Worm (Caenorhabditis elegans) whole organism, mixed stage, embryonic: Measurements from ENCODE around the gene daf-1.

Source experiments
- blmp-1 ChIP-seq: fragments of 150-350 bp; optimal IDR thresholded peaks from 2 replicates; lab custom pipeline; 2014; ENCODE audit warnings: missing biosample characterization, missing genetic modification characterization
- ceh-43 ChIP-seq: fragments of 200-800 bp; sonication (Bioruptor generic); optimal IDR thresholded peaks from 2 replicates; lab custom pipeline; 2018; ENCODE audit warnings: mild to moderate bottlenecking, missing genetic modification characterization, moderate library complexity, missing compliant biosample characterization
- ceh-83 ChIP-seq: fragments of 200-800 bp; sonication (Bioruptor generic); optimal IDR thresholded peaks from 2 replicates; lab custom pipeline; 2018; ENCODE audit warnings: mild to moderate bottlenecking, missing genetic modification characterization, missing compliant biosample characterization
- ces-1 ChIP-seq: fragments of 150-350 bp; optimal IDR thresholded peaks from 2 replicates; lab custom pipeline; 2014; ENCODE audit warnings: missing biosample characterization, missing genetic modification reagents, missing genetic modification characterization
- cnd-1 ChIP-seq: fragments of 200-800 bp; sonication (Bioruptor generic); optimal IDR thresholded peaks from 2 replicates; lab custom pipeline; 2018; ENCODE audit warnings: mild to moderate bottlenecking, missing genetic modification characterization, missing compliant biosample characterization
- elt-1 ChIP-seq: sonication (generic microtip); optimal IDR thresholded peaks from 2 replicates; lab custom pipeline; 2017; ENCODE audit warnings: missing genetic modification characterization, mild to moderate bottlenecking, missing compliant biosample characterization, antibody characterized with exemption, moderate library complexity, borderline replicate concordance; ENCODE audit not compliant: insufficient read depth
- elt-3 ChIP-seq: fragments of 150-350 bp; optimal IDR thresholded peaks from 2 replicates; lab custom pipeline; 2014; ENCODE audit warnings: missing biosample characterization, missing genetic modification characterization
- flh-1 ChIP-seq: fragments of 200-800 bp; sonication (Bioruptor generic); optimal IDR thresholded peaks from 2 replicates; lab custom pipeline; 2018; ENCODE audit warnings: mild to moderate bottlenecking, missing genetic modification characterization, moderate library complexity, missing compliant biosample characterization
- hlh-1 ChIP-seq: fragments of 150-350 bp; optimal IDR thresholded peaks from 2 replicates; lab custom pipeline; 2014; ENCODE audit warnings: missing biosample characterization, missing genetic modification reagents, missing genetic modification characterization
- lin-32 ChIP-seq: fragments of 200-800 bp; sonication (Bioruptor generic); optimal IDR thresholded peaks from 2 replicates; lab custom pipeline; 2018; ENCODE audit warnings: mild to moderate bottlenecking, missing genetic modification characterization, missing compliant biosample characterization
- lsy-2 ChIP-seq: fragments of 150-350 bp; optimal IDR thresholded peaks from 2 replicates; lab custom pipeline; 2014; ENCODE audit warnings: missing biosample characterization, missing genetic modification characterization
- mab-5 ChIP-seq: fragments of 150-350 bp; optimal IDR thresholded peaks from 2 replicates; lab custom pipeline; 2014; ENCODE audit warnings: missing biosample characterization, missing genetic modification characterization
- mep-1 ChIP-seq: fragments of 150-350 bp; optimal IDR thresholded peaks from 2 replicates; lab custom pipeline; 2017; ENCODE audit warnings: missing biosample characterization, missing genetic modification reagents, missing genetic modification characterization, inconsistent platforms
- mls-2 ChIP-seq: sonication (generic microtip); optimal IDR thresholded peaks from 2 replicates; lab custom pipeline; 2016; ENCODE audit warnings: mild to moderate bottlenecking, missing genetic modification characterization, moderate library complexity, missing compliant biosample characterization
- nhr-12 ChIP-seq: fragments of 150-350 bp; optimal IDR thresholded peaks from 2 replicates; lab custom pipeline; 2014; ENCODE audit warnings: missing biosample characterization, missing genetic modification characterization
- nhr-2 ChIP-seq: fragments of 150-350 bp; optimal IDR thresholded peaks from 2 replicates; lab custom pipeline; 2014; ENCODE audit warnings: missing biosample characterization, missing genetic modification characterization
- nhr-237 ChIP-seq: fragments of 150-350 bp; optimal IDR thresholded peaks from 2 replicates; lab custom pipeline; 2014; ENCODE audit warnings: missing biosample characterization, missing genetic modification characterization
- nhr-28 ChIP-seq: fragments of 150-350 bp; optimal IDR thresholded peaks from 2 replicates; lab custom pipeline; 2014; ENCODE audit warnings: missing biosample characterization, missing genetic modification characterization
- nhr-76 ChIP-seq: sonication (generic microtip); optimal IDR thresholded peaks from 2 replicates; lab custom pipeline; 2017; ENCODE audit warnings: missing biosample characterization, missing genetic modification characterization
- pha-4 ChIP-seq: fragments of 150-350 bp; optimal IDR thresholded peaks from 2 replicates; lab custom pipeline; 2018; ENCODE audit warnings: missing biosample characterization, missing genetic modification reagents, missing genetic modification characterization
- sem-2 ChIP-seq: fragments of 200-800 bp; sonication (Bioruptor generic); optimal IDR thresholded peaks from 2 replicates; lab custom pipeline; 2018; ENCODE audit warnings: mild to moderate bottlenecking, missing genetic modification characterization, missing compliant biosample characterization
- snpc-4 ChIP-seq: fragments of 150-350 bp; optimal IDR thresholded peaks from 2 replicates; lab custom pipeline; 2014; ENCODE audit warnings: missing biosample characterization, missing genetic modification characterization
- sptf-1 ChIP-seq: sonication (generic microtip); optimal IDR thresholded peaks from 2 replicates; lab custom pipeline; 2017; ENCODE audit warnings: mild to moderate bottlenecking, missing genetic modification characterization, moderate library complexity, missing compliant biosample characterization
- tbx-8 ChIP-seq: fragments of 200-800 bp; sonication (Bioruptor generic); optimal IDR thresholded peaks from 2 replicates; lab custom pipeline; 2018; ENCODE audit warnings: mild to moderate bottlenecking, missing genetic modification characterization, moderate library complexity, missing compliant biosample characterization
- unc-39 ChIP-seq: fragments of 150-350 bp; optimal IDR thresholded peaks from 2 replicates; lab custom pipeline; 2014; ENCODE audit warnings: missing biosample characterization, missing genetic modification characterization
- unc-62 ChIP-seq: fragments of 150-350 bp; optimal IDR thresholded peaks from 2 replicates; lab custom pipeline; 2014; ENCODE audit warnings: missing biosample characterization, missing genetic modification reagents, missing genetic modification characterization
- zip-8 ChIP-seq: fragments of 150-350 bp; optimal IDR thresholded peaks from 2 replicates; lab custom pipeline; 2014; ENCODE audit warnings: missing biosample characterization, missing genetic modification characterization
- ztf-11 ChIP-seq: fragments of 150-350 bp; optimal IDR thresholded peaks from 2 replicates; lab custom pipeline; 2014; ENCODE audit warnings: missing biosample characterization, missing genetic modification characterization

daf-1 gene

DNA sequence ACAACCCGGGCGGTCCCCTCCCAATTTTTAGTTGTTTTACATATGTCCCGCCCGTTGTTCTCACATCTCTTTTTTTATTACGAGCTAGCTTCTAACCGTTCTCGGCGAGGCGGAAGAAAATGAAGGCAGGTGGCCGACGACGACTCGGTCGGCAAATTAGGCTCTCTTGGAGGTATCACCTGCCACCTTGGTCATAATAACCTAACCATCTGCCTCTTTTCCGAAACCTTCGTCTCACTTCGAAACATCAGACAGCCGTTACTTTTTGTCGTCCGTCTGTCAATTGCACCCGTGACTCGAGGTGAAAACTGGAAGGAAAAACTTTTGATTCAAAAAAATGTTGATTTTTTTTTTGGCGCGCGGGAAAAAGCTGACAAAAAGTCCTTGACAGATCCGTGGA is 45.3 kb downstream of the daf-1 start:
- TF ChIP-seq nhr-2 (tag; lab: Kevin White, UChicago) (peak; percentile 78), unc-62 (GFP tag; lab: Kevin White, UChicago) (peak; percentile 16), lin-32 (GFP tag; lab: Kevin White, UChicago) (peak; percentile 69), cnd-1 (tag; lab: Kevin White, UChicago) (peak; percentile 38), hlh-1 (tag; lab: Kevin White, UChicago) (peak; percentile 16), ztf-11 (tag; lab: Kevin White, UChicago) (peak; percentile 52), mep-1 (no peak), nhr-237 (no peak)

DNA sequence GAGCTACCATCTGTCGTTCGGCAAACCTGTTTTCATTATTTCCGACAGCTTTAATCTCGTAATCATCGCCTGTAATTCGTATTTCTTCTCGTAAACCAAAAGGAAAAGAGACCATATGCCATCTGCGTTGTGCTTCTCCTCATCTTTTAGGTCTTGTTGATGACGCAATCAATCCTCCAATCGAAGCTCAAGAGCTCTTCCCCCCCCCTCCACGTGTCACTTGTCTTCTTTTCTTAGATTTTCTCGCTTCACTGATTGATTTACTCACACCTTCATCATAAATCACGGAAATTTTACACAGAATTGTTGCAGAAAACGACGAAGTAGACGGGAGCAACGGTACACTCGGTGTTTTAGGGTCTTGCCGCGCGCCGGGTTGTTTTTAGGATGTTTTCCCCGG is 46.5 kb downstream of the daf-1 start, which contains the start of gene tcl-2:
TSS of gene tcl-2 (plus strand) at position 388 of the 400 bp plus-strand sequence.
- TF ChIP-seq unc-62 (GFP tag; lab: Kevin White, UChicago) (peak; percentile 67), nhr-12 (tag; lab: Kevin White, UChicago) (no peak), lin-32 (GFP tag; lab: Kevin White, UChicago) (peak; percentile 63), cnd-1 (tag; lab: Kevin White, UChicago) (peak; percentile 49), ztf-11 (tag; lab: Kevin White, UChicago) (peak; percentile 26), ces-1 (no peak), zip-8 (tag; lab: Kevin White, UChicago) (peak; percentile 89), nhr-237 (no peak), sem-2 (GFP tag; lab: Kevin White, UChicago) (peak; percentile 22)

DNA sequence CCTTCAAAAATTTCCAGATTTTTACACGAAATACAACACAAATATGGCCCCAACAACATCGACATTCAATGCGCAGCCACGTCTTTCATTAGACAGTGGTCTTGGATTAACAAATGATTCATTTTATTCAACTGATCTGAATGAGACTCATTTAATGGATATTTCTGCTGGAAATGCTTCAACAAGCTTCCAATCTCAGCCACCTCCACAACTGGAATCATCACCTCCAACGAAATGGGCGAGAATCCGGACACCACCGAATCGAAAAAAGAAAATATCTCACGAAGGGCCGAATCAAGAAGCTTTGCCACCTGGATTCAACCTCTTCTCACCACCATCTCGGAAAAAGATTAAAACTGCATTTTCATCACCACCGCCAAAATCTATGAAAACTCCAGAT is 47.5 kb downstream of the daf-1 start:
- TF ChIP-seq lsy-2 (tag; lab: Kevin White, UChicago) (no peak), cnd-1 (tag; lab: Kevin White, UChicago) (no peak), elt-1 (no peak)

DNA sequence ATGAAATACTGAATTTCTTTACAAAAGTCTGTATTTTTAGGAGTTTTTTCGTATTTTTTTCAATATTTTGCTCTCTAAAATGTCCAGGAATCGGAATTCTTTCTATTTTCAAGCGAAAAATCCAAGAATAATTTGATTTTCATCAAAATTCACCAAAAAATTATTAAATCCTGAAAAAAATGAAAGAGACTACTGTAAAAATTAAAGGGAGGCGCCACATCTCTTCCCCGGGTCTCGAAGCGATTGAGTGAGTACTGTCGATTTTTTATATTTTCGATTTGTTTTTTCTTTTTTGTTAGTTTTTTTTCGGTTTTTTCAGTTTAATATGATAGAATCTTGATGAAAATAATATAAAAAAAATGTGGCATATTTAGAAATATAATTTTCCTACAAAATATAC is 51.3 kb downstream of the daf-1 start:
- TF ChIP-seq unc-62 (GFP tag; lab: Kevin White, UChicago) (no peak), cnd-1 (tag; lab: Kevin White, UChicago) (no peak), blmp-1 (tag; lab: Kevin White, UChicago) (no peak), flh-1 (GFP tag; lab: Kevin White, UChicago) (no peak), mep-1 (no peak), snpc-4 (tag; lab: Kevin White, UChicago) (no peak), nhr-2 (tag; lab: Kevin White, UChicago) (no peak), nhr-237 (no peak), mab-5 (tag; lab: Kevin White, UChicago) (no peak), ces-1 (no peak), nhr-28 (tag; lab: Kevin White, UChicago) (no peak)

DNA sequence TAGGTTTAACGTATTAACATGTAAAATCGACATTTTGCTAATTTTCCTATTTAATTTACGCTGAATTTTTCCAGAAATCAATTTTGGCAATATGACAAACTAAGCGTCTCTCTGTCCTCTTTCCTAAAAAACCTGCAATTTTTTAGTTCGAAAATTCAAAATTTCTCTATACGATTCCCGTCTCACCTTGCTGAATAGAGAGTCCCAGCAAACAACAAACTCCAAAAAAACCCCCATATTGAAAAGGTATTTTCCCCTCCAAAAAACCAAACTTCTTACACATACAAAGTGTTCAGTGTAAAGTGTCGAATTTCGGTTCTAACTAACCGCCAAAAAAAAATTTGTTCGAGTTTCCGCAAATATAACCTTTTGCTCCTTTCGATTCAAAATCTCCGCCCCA is 52.0 kb downstream of the daf-1 start, which contains the start of gene pnc-1:
TSS of gene pnc-1 (plus strand) at position 301 of the 400 bp plus-strand sequence.
- TF ChIP-seq sem-2 (GFP tag; lab: Kevin White, UChicago) (no peak), ceh-43 (GFP tag; lab: Kevin White, UChicago) (no peak), ceh-83 (GFP tag; lab: Kevin White, UChicago) (no peak), tbx-8 (GFP tag; lab: Kevin White, UChicago) (no peak), sptf-1 (tag; lab: Kevin White, UChicago) (no peak), unc-39 (tag; lab: Kevin White, UChicago) (no peak), mep-1 (no peak), flh-1 (GFP tag; lab: Kevin White, UChicago) (no peak), lsy-2 (tag; lab: Kevin White, UChicago) (no peak), unc-62 (GFP tag; lab: Kevin White, UChicago) (no peak), pha-4 (no peak), mls-2 (tag; lab: Kevin White, UChicago) (no peak), hlh-1 (tag; lab: Kevin White, UChicago) (no peak), nhr-76 (tag; lab: Kevin White, UChicago) (no peak), lin-32 (GFP tag; lab: Kevin White, UChicago) (no peak), snpc-4 (tag; lab: Kevin White, UChicago) (no peak), elt-3 (tag; lab: Kevin White, UChicago) (no peak), elt-1 (no peak), ces-1 (no peak)

DNA sequence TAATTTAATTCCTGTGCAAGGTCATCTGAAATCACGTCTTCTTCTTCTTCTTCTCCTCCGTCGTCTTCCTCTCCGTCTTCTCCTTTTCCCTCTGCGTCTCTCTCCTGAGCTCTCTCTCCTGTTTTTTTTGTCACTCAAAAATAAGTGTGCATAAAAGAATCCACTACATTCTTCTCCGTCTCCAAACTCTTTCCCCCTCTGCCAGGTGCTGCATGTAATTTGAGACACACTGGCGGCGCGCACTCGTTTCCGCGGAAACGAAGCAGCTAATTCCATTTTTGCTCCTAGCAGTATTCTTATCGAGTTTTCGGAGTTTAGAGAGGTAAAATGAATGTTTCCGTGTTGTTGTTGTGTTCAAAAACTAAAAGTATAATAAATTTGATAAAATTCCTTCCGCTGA is 53.9 kb downstream of the daf-1 start:
- TF ChIP-seq ces-1 (peak; percentile 71), hlh-1 (tag; lab: Kevin White, UChicago) (peak; percentile 23), sptf-1 (tag; lab: Kevin White, UChicago) (no peak), snpc-4 (tag; lab: Kevin White, UChicago) (no peak)
